Worm (Caenorhabditis elegans) whole organism, L4 larva: ENCODE results near the gene col-95.

ENCODE experiments used
- D1046.2 ChIP-seq: fragments of 200-800 bp; sonication (Bioruptor generic); IDR thresholded peaks from 2 replicates; pipeline ENCODE4 v1.3.6; 2022; ENCODE audit warnings: missing genetic modification characterization, missing compliant biosample characterization
- F10B5.3 ChIP-seq: sonication (generic microtip); optimal IDR thresholded peaks from 2 replicates; lab custom pipeline; 2016; ENCODE audit warnings: mild to moderate bottlenecking, missing genetic modification characterization, missing compliant biosample characterization
- F49E8.2 ChIP-seq: sonication (generic microtip); optimal IDR thresholded peaks from 2 replicates; lab custom pipeline; 2016; ENCODE audit warnings: missing compliant biosample characterization, mild to moderate bottlenecking, missing genetic modification characterization, borderline replicate concordance
- R02D3.7 ChIP-seq: fragments of 150-350 bp; sonication (generic microtip); optimal IDR thresholded peaks from 3 replicates; lab custom pipeline; 2014; ENCODE audit warnings: missing biosample characterization, missing genetic modification characterization
- T26A8.4 ChIP-seq: fragments of 200-800 bp; sonication (Bioruptor generic); IDR thresholded peaks from 2 replicates; pipeline ENCODE4 v1.3.6; 2022; ENCODE audit warnings: missing genetic modification characterization, missing compliant biosample characterization
- ZK337.2 ChIP-seq: fragments of 200-800 bp; sonication (Bioruptor generic); IDR thresholded peaks from 2 replicates; pipeline ENCODE4 v1.3.6; 2022; ENCODE audit warnings: missing genetic modification reagents, missing genetic modification characterization, missing compliant biosample characterization
- arid-1 ChIP-seq: fragments of 200-800 bp; sonication (Bioruptor generic); conservative IDR thresholded peaks from 2 replicates; pipeline ENCODE4 v1.3.6; 2022; ENCODE audit warnings: missing genetic modification reagents, missing genetic modification characterization, missing compliant biosample characterization
- attf-4 ChIP-seq: sonication (generic microtip); optimal IDR thresholded peaks from 3 replicates; lab custom pipeline; 2017; ENCODE audit warnings: missing biosample characterization, missing genetic modification characterization
- ceh-20 ChIP-seq: fragments of 200-800 bp; sonication (Bioruptor generic); IDR thresholded peaks from 2 replicates; pipeline ENCODE4 v1.3.6; 2022; ENCODE audit warnings: missing genetic modification reagents, missing genetic modification characterization, missing compliant biosample characterization
- ceh-28 ChIP-seq: fragments of 150-350 bp; optimal IDR thresholded peaks from 2 replicates; lab custom pipeline; 2014; ENCODE audit warnings: missing biosample characterization, missing genetic modification reagents, missing genetic modification characterization
- ceh-32 ChIP-seq: sonication (generic microtip); optimal IDR thresholded peaks from 2 replicates; lab custom pipeline; 2016; ENCODE audit warnings: mild to moderate bottlenecking, missing genetic modification characterization, missing compliant biosample characterization; ENCODE audit not compliant: poor library complexity
- ceh-44 ChIP-seq: fragments of 200-800 bp; sonication (Bioruptor generic); IDR thresholded peaks from 2 replicates; pipeline ENCODE4 v1.3.6; 2022; ENCODE audit warnings: missing genetic modification reagents, missing genetic modification characterization, missing compliant biosample characterization
- ceh-62 ChIP-seq: sonication (generic microtip); optimal IDR thresholded peaks from 2 replicates; lab custom pipeline; 2017; ENCODE audit warnings: missing biosample characterization, missing genetic modification characterization
- cey-2 ChIP-seq: sonication (generic microtip); optimal IDR thresholded peaks from 3 replicates; lab custom pipeline; 2017; ENCODE audit warnings: missing genetic modification characterization, mild to moderate bottlenecking, missing compliant biosample characterization, antibody characterized with exemption, borderline replicate concordance; ENCODE audit not compliant: insufficient read depth
- daf-16 ChIP-seq, 3 experiments: sonication (generic microtip); optimal IDR thresholded peaks; 2 replicates each; lab custom pipeline; 2016 to 2017; ENCODE audit warnings: missing genetic modification characterization in 3 of 3, missing genetic modification reagents in 3 of 3, mild to moderate bottlenecking in 2 of 3, missing compliant biosample characterization in 2 of 3, missing biosample characterization in 1 of 3, moderate library complexity in 1 of 3
- dmd-8 ChIP-seq: fragments of 200-800 bp; sonication (Bioruptor generic); IDR thresholded peaks from 2 replicates; pipeline ENCODE4 v1.3.6; 2022; ENCODE audit warnings: missing genetic modification characterization, missing compliant biosample characterization
- dpl-1 ChIP-seq: fragments of 150-350 bp; optimal IDR thresholded peaks from 2 replicates; lab custom pipeline; 2014; ENCODE audit warnings: missing biosample characterization, missing genetic modification reagents, missing genetic modification characterization
- duxl-1 ChIP-seq: sonication (generic microtip); optimal IDR thresholded peaks from 2 replicates; lab custom pipeline; 2016; ENCODE audit warnings: mild to moderate bottlenecking, missing genetic modification characterization, moderate library complexity, missing compliant biosample characterization; ENCODE audit not compliant: poor library complexity
- hif-1 ChIP-seq, 2 experiments: sonication (generic microtip); optimal IDR thresholded peaks; 2 replicates each; lab custom pipeline; 2016 to 2017; ENCODE audit warnings: missing compliant biosample characterization in 2 of 2, missing genetic modification characterization in 2 of 2, missing genetic modification reagents in 2 of 2, missing genotype in 2 of 2, mild to moderate bottlenecking in 1 of 2
- jun-1 ChIP-seq: fragments of 150-350 bp; optimal IDR thresholded peaks from 2 replicates; lab custom pipeline; 2014; ENCODE audit warnings: missing biosample characterization, missing genetic modification reagents, missing genetic modification characterization
- lin-13 ChIP-seq: fragments of 150-350 bp; optimal IDR thresholded peaks from 2 replicates; lab custom pipeline; 2014; ENCODE audit warnings: missing biosample characterization, missing genetic modification reagents, missing genetic modification characterization
- lin-15B ChIP-seq: fragments of 150-350 bp; sonication (generic microtip); optimal IDR thresholded peaks from 3 replicates; lab custom pipeline; 2014; ENCODE audit warnings: missing biosample characterization, missing genetic modification characterization
- lin-29 ChIP-seq: fragments of 200-800 bp; sonication (Bioruptor generic); IDR thresholded peaks from 2 replicates; pipeline ENCODE4 v1.3.6; 2022; ENCODE audit warnings: missing genetic modification reagents, missing genetic modification characterization, missing compliant biosample characterization
- lin-39 ChIP-seq: fragments of 150-350 bp; optimal IDR thresholded peaks from 2 replicates; lab custom pipeline; 2014; ENCODE audit warnings: missing biosample characterization, missing genetic modification reagents, missing genetic modification characterization
- lir-3 ChIP-seq: sonication (generic microtip); optimal IDR thresholded peaks from 2 replicates; lab custom pipeline; 2016; ENCODE audit warnings: mild to moderate bottlenecking, missing genetic modification characterization, missing compliant biosample characterization
- lsy-2 ChIP-seq, 2 experiments: fragments of 150-350 bp in 1 of 2; sonication (generic microtip) in 1 of 2; optimal IDR thresholded peaks; 2 replicates each; lab custom pipeline; 2014 to 2017; ENCODE audit warnings: missing biosample characterization in 2 of 2, missing genetic modification characterization in 2 of 2
- madf-9 ChIP-seq: fragments of 200-800 bp; sonication (Bioruptor generic); conservative IDR thresholded peaks from 2 replicates; pipeline ENCODE4 v1.3.6; 2022; ENCODE audit warnings: missing genetic modification reagents, missing genetic modification characterization, missing compliant biosample characterization
- mdl-1 ChIP-seq, 2 experiments: fragments of 150-350 bp in 1 of 2; sonication (generic microtip) in 1 of 2; optimal IDR thresholded peaks; 2 replicates each; lab custom pipeline; 2014 to 2017; ENCODE audit warnings: missing biosample characterization in 2 of 2, missing genetic modification characterization in 2 of 2
- mep-1 ChIP-seq: fragments of 150-350 bp; sonication (generic microtip); optimal IDR thresholded peaks from 3 replicates; lab custom pipeline; 2014; ENCODE audit warnings: missing biosample characterization, missing genetic modification characterization
- mes-2 ChIP-seq: sonication (generic microtip); optimal IDR thresholded peaks from 2 replicates; lab custom pipeline; 2016; ENCODE audit warnings: missing genotype, mild to moderate bottlenecking, missing genetic modification characterization, missing compliant biosample characterization; ENCODE audit not compliant: poor library complexity, severe bottlenecking
- mxl-3 ChIP-seq: fragments of 200-800 bp; sonication (Bioruptor generic); optimal IDR thresholded peaks from 2 replicates; lab custom pipeline; 2018; ENCODE audit warnings: mild to moderate bottlenecking, missing genetic modification characterization, missing compliant biosample characterization
- nhr-10 ChIP-seq: fragments of 150-350 bp; optimal IDR thresholded peaks from 2 replicates; lab custom pipeline; 2014; ENCODE audit warnings: missing biosample characterization, missing genetic modification characterization
- nhr-111 ChIP-seq: fragments of 200-800 bp; sonication (Bioruptor generic); optimal IDR thresholded peaks from 2 replicates; lab custom pipeline; 2018; ENCODE audit warnings: mild to moderate bottlenecking, missing genetic modification characterization, missing compliant biosample characterization
- nhr-237 ChIP-seq: sonication (generic microtip); optimal IDR thresholded peaks from 2 replicates; lab custom pipeline; 2017; ENCODE audit warnings: missing biosample characterization, missing genetic modification characterization
- nhr-48 ChIP-seq: sonication (generic microtip); optimal IDR thresholded peaks from 2 replicates; lab custom pipeline; 2016; ENCODE audit warnings: mild to moderate bottlenecking, missing genetic modification characterization, missing compliant biosample characterization
- nhr-76 ChIP-seq: fragments of 150-350 bp; optimal IDR thresholded peaks from 2 replicates; lab custom pipeline; 2014; ENCODE audit warnings: missing biosample characterization, missing genetic modification characterization
- nhr-77 ChIP-seq: fragments of 150-350 bp; optimal IDR thresholded peaks from 2 replicates; lab custom pipeline; 2014; ENCODE audit warnings: missing biosample characterization, missing genetic modification characterization
- pha-4 ChIP-seq, 2 experiments: fragments of 150-350 bp in 1 of 2; fragments of 200-800 bp in 1 of 2; sonication (Bioruptor generic) in 1 of 2; IDR thresholded peaks in 1 of 2; optimal IDR thresholded peaks in 1 of 2; 2 replicates each; pipeline versions ENCODE4 v1.3.6 to Lab custom; 2014 to 2022; ENCODE audit warnings: missing genetic modification characterization in 2 of 2, missing genetic modification reagents in 2 of 2, missing biosample characterization in 1 of 2, missing compliant biosample characterization in 1 of 2
- php-3 ChIP-seq: fragments of 200-800 bp; sonication (Bioruptor generic); IDR thresholded peaks from 2 replicates; pipeline ENCODE4 v1.3.6; 2022; ENCODE audit warnings: missing genetic modification reagents, missing genetic modification characterization, missing compliant biosample characterization
- rbr-2 ChIP-seq: sonication (generic microtip); optimal IDR thresholded peaks from 2 replicates; lab custom pipeline; 2016; ENCODE audit warnings: missing genotype, missing genetic modification characterization, missing compliant biosample characterization
- set-16 ChIP-seq: fragments of 200-800 bp; sonication (Bioruptor generic); IDR thresholded peaks from 2 replicates; pipeline ENCODE4 v1.3.6; 2022; ENCODE audit warnings: missing genetic modification reagents, missing genetic modification characterization, missing compliant biosample characterization
- snpc-1.2 ChIP-seq: fragments of 200-800 bp; sonication (Bioruptor generic); IDR thresholded peaks from 2 replicates; pipeline ENCODE4 v1.3.6; 2022; ENCODE audit warnings: missing genetic modification reagents, missing genetic modification characterization, missing compliant biosample characterization
- spr-3 ChIP-seq: fragments of 200-800 bp; sonication (Bioruptor generic); optimal IDR thresholded peaks from 2 replicates; lab custom pipeline; 2018; ENCODE audit warnings: mild to moderate bottlenecking, missing genetic modification characterization, missing compliant biosample characterization
- unc-130 ChIP-seq: sonication (generic microtip); optimal IDR thresholded peaks from 2 replicates; lab custom pipeline; 2016; ENCODE audit warnings: missing genetic modification reagents, missing genetic modification characterization, missing compliant biosample characterization
- unc-62 ChIP-seq, 3 experiments: fragments of 150-350 bp in 1 of 3; sonication (generic microtip); optimal IDR thresholded peaks in 2 of 3; peaks in 1 of 3; 1 replicate in 1 of 3; 2 replicates in 2 of 3; lab custom pipeline; 2014 to 2017; ENCODE audit warnings: missing biosample characterization in 3 of 3, missing genetic modification characterization in 3 of 3, missing genetic modification reagents in 3 of 3, missing genotype in 1 of 3
- vab-7 ChIP-seq: fragments of 200-800 bp; sonication (Bioruptor generic); IDR thresholded peaks from 2 replicates; pipeline ENCODE4 v1.3.6; 2022; ENCODE audit warnings: missing genetic modification reagents, missing genetic modification characterization, missing compliant biosample characterization
- zag-1 ChIP-seq: fragments of 150-350 bp; optimal IDR thresholded peaks from 2 replicates; lab custom pipeline; 2014; ENCODE audit warnings: missing biosample characterization, missing genetic modification characterization
- zfp-2 ChIP-seq: sonication (generic microtip); optimal IDR thresholded peaks from 2 replicates; lab custom pipeline; 2016; ENCODE audit warnings: mild to moderate bottlenecking, missing genetic modification characterization, missing compliant biosample characterization
- ztf-11 ChIP-seq: fragments of 150-350 bp; optimal IDR thresholded peaks from 2 replicates; lab custom pipeline; 2014; ENCODE audit warnings: missing biosample characterization, missing genetic modification characterization

Gene col-95

DNA sequence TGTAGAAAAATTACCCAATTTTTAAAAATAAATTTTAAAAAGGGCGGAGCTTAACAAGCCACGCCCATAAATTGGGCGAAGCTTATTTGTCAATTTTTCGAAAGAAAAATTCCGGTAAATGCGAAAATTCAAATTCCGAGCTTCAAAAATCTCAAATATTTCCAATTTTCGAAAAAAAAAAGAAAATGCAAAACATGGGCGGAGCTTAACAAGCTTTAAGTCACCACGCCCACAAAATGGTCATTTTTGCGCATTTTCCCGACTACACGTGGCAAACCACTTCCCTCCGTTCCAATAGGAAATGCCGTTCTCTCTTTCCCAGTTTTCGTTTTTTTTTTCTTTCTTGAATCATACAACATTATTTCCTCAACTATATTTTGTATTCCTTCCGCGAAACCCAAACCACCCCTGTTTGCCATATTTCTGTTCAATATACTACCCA lies 9.3 kb upstream of the col-95 start (continued):
- TF ChIP-seq pha-4 (GFP tag; IDR thresholded peaks at IDR 0.05; lab: Robert Waterston, UW) (peak; percentile 26; the same call in 1 of the 2 replicates), pha-4 (tag; optimal IDR thresholded peaks at IDR 0.05; lab: Kevin White, UChicago) (no peak), spr-3 (GFP tag; lab: Kevin White, UChicago) (peak; percentile 21), nhr-237 (tag; lab: Kevin White, UChicago) (no peak), jun-1 (tag; lab: Kevin White, UChicago) (no peak), lin-39 (tag; lab: Kevin White, UChicago) (no peak), lin-29 (no peak), set-16 (GFP tag; lab: Robert Waterston, UW) (no peak), rbr-2 (tag; lab: Kevin White, UChicago) (no peak), ceh-44 (no peak), unc-62 (GFP tag; optimal IDR thresholded peaks at IDR 0.05 in 1 of 2; lab: Kevin White, UChicago) (peak in 1 of 2 experiments; percentile 24), unc-62 (tag; optimal IDR thresholded peaks at IDR 0.05; lab: Kevin White, UChicago) (no peak), zag-1 (tag; lab: Kevin White, UChicago) (no peak), unc-130 (no peak), nhr-77 (tag; lab: Kevin White, UChicago) (no peak), ceh-32 (tag; lab: Kevin White, UChicago) (no peak), zfp-2 (tag; lab: Kevin White, UChicago) (no peak), lin-15B (tag; lab: Kevin White, UChicago) (no peak), madf-9 (GFP tag; lab: Robert Waterston, UW) (no peak), ceh-62 (no peak), mep-1 (tag; lab: Kevin White, UChicago) (no peak), mxl-3 (no peak), attf-4 (tag; lab: Kevin White, UChicago) (no peak), lin-13 (no peak), duxl-1 (tag; lab: Kevin White, UChicago) (no peak), ceh-20 (GFP tag; lab: Robert Waterston, UW) (no peak), lir-3 (tag; lab: Kevin White, UChicago) (no peak), T26A8.4 (GFP tag; lab: Robert Waterston, UW) (peak; percentile 46), snpc-1.2 (GFP tag; lab: Robert Waterston, UW) (no peak), ceh-28 (tag; lab: Kevin White, UChicago) (no peak), lsy-2 (tag; optimal IDR thresholded peaks at IDR 0.05; lab: Kevin White, UChicago) (no peak), hif-1 (tag; optimal IDR thresholded peaks at IDR 0.05; lab: Kevin White, UChicago) (peak in 1 of 2 experiments; percentile 79), nhr-10 (tag; lab: Kevin White, UChicago) (no peak), nhr-76 (tag; lab: Kevin White, UChicago) (no peak), cey-2 (tag; lab: Kevin White, UChicago) (no peak), F49E8.2 (no peak), nhr-48 (tag; lab: Kevin White, UChicago) (peak; percentile 43), ZK337.2 (no peak), R02D3.7 (tag; lab: Kevin White, UChicago) (no peak), dpl-1 (GFP tag; lab: Kevin White, UChicago) (no peak), F10B5.3 (no peak), nhr-111 (GFP tag; lab: Kevin White, UChicago) (no peak), daf-16 (GFP tag; optimal IDR thresholded peaks at IDR 0.05; lab: Kevin White, UChicago) (no peak), daf-16 (tag; optimal IDR thresholded peaks at IDR 0.05; lab: Kevin White, UChicago) (peak; percentile 13), dmd-8 (GFP tag; lab: Robert Waterston, UW) (no peak), mdl-1 (tag; optimal IDR thresholded peaks at IDR 0.05; lab: Kevin White, UChicago) (no peak), mes-2 (no peak), vab-7 (GFP tag; lab: Robert Waterston, UW) (peak; percentile 53; the same call in 1 of the 2 replicates), arid-1 (GFP tag; lab: Robert Waterston, UW) (peak; percentile 22; the same call in 1 of the 2 replicates), php-3 (GFP tag; lab: Robert Waterston, UW) (peak; percentile 33; the same call in 1 of the 2 replicates), ztf-11 (tag; lab: Kevin White, UChicago) (no peak), D1046.2 (GFP tag; lab: Robert Waterston, UW) (no peak)
